Fruit fly (Drosophila melanogaster): ENCODE measurements around the gene Mst36Fa.

Mst36Fa gene

dm6 chr2L:18705617-18706046 lies 28.8 kb upstream of the Mst36Fa start, which contains the start of gene Jwa (continued):
- peak; percentile 67 for TF ChIP-seq tup (GFP tag; optimal IDR thresholded peaks at IDR 0.05)
- peak; percentile 12 for TF ChIP-seq gfzf (GFP tag; optimal IDR thresholded peaks at IDR 0.05)
- TF ChIP-seq run (tag; optimal IDR thresholded peaks at IDR 0.05), result peak; percentile 31
- TF ChIP-seq Max (GFP tag; optimal IDR thresholded peaks at IDR 0.05), result peak; percentile 81
- peak; percentile 79 for TF ChIP-seq Fer1 (GFP tag; optimal IDR thresholded peaks at IDR 0.05)
- TF ChIP-seq chif (GFP tag; optimal IDR thresholded peaks at IDR 0.05), result peak; percentile 94
- TF ChIP-seq CG10462 (GFP tag; optimal IDR thresholded peaks at IDR 0.05), result peak; percentile 77
- peak; percentile 90 for TF ChIP-seq CG17385 (GFP tag; optimal IDR thresholded peaks at IDR 0.05)
- TF ChIP-seq jing (GFP tag; optimal IDR thresholded peaks at IDR 0.05), result peak; percentile 68
- TF ChIP-seq CkIIα-i1 (GFP tag; IDR thresholded peaks at IDR 0.05), result no peak
- peak; percentile 90 for TF ChIP-seq CG6689 (GFP tag; IDR thresholded peaks at IDR 0.05)
- peak; percentile 90 for TF ChIP-seq CG11695 (GFP tag; IDR thresholded peaks at IDR 0.05)
- peak; percentile 79 for TF ChIP-seq CG18476 (GFP tag; optimal IDR thresholded peaks at IDR 0.05)
- peak; percentile 96 for TF ChIP-seq sisA (GFP tag; IDR thresholded peaks at IDR 0.05)
- peak; percentile 92 for TF ChIP-seq cas (GFP tag; IDR thresholded peaks at IDR 0.05)
- peak; percentile 97 for TF ChIP-seq unpg (GFP tag; optimal IDR thresholded peaks at IDR 0.05)
- peak; percentile 56 for TF ChIP-seq Deaf1 (tag; optimal IDR thresholded peaks at IDR 0.05)
- TF ChIP-seq CG14441 (GFP tag; IDR thresholded peaks at IDR 0.05), result peak; percentile 88
- peak; percentile 100 for TF ChIP-seq CG34224 (GFP tag; IDR thresholded peaks at IDR 0.05; ENCODE audit: partially characterized antibody)
- peak; percentile 72 for TF ChIP-seq Adf1 (GFP tag; IDR thresholded peaks at IDR 0.05)
- TF ChIP-seq CG6175 (GFP tag; IDR thresholded peaks at IDR 0.05), result peak; percentile 70; the same call in 2 of the 3 replicates
- peak; percentile 74 for TF ChIP-seq Nf-YC (tag; optimal IDR thresholded peaks at IDR 0.05)
- peak; percentile 38 for TF ChIP-seq mirr (GFP tag; optimal IDR thresholded peaks at IDR 0.05)
- TF ChIP-seq Blimp-1 (GFP tag; optimal IDR thresholded peaks at IDR 0.05), result peak; percentile 71
- TF ChIP-seq zen2 (GFP tag; IDR thresholded peaks at IDR 0.05; ENCODE audit: partially characterized antibody), result peak; percentile 98; the same call in 2 of the 3 replicates
- TF ChIP-seq CG4282 (GFP tag; optimal IDR thresholded peaks at IDR 0.05), result peak; percentile 82
- TF ChIP-seq Neu2 (GFP tag; optimal IDR thresholded peaks at IDR 0.05; ENCODE audit: borderline replicate concordance), result peak; percentile 61
- peak; percentile 80 for TF ChIP-seq Lhr (GFP tag; optimal IDR thresholded peaks at IDR 0.05)
- peak; percentile 96 for TF ChIP-seq pum (GFP tag; optimal IDR thresholded peaks at IDR 0.05)
- peak; percentile 81 for TF ChIP-seq Oaz (GFP tag; IDR thresholded peaks at IDR 0.05)
- TF ChIP-seq CG18619 (GFP tag; optimal IDR thresholded peaks at IDR 0.05), result peak; percentile 79
- peak; percentile 94 for TF ChIP-seq chinmo (GFP tag; IDR thresholded peaks at IDR 0.05; ENCODE audit: partially characterized antibody)
- TF ChIP-seq slbo (GFP tag; IDR thresholded peaks at IDR 0.05), result peak; percentile 98
- peak; percentile 89 for TF ChIP-seq peb (GFP tag; IDR thresholded peaks at IDR 0.05)
- peak; percentile 97 for TF ChIP-seq lilli (GFP tag; optimal IDR thresholded peaks at IDR 0.05)
- peak; percentile 91 for TF ChIP-seq shn (GFP tag; optimal IDR thresholded peaks at IDR 0.05)
- TF ChIP-seq CG5180 (GFP tag; optimal IDR thresholded peaks at IDR 0.05), result peak; percentile 43
- peak; percentile 94 for TF ChIP-seq esg (GFP tag; conservative IDR thresholded peaks at IDR 0.05)
- peak; percentile 98 for TF ChIP-seq az2 (GFP tag; optimal IDR thresholded peaks at IDR 0.05)
- TF ChIP-seq CG3407 (GFP tag; optimal IDR thresholded peaks at IDR 0.05), result peak; percentile 89
- peak; percentile 61 for TF ChIP-seq her (GFP tag; optimal IDR thresholded peaks at IDR 0.05)
- TF ChIP-seq CG14965 (GFP tag; optimal IDR thresholded peaks at IDR 0.05; ENCODE audit: borderline replicate concordance), result no peak
- TF ChIP-seq sc (optimal IDR thresholded peaks at IDR 0.05), result no peak
- TF ChIP-seq sc (GFP tag; optimal IDR thresholded peaks at IDR 0.05), result peak; percentile 86
- peak; percentile 91 for TF ChIP-seq Bdp1 (GFP tag; optimal IDR thresholded peaks at IDR 0.05)
- TF ChIP-seq CG17912 (GFP tag; optimal IDR thresholded peaks at IDR 0.05), result peak; percentile 46
- TF ChIP-seq NK7.1 (GFP tag; optimal IDR thresholded peaks at IDR 0.05), result peak; percentile 82
- TF ChIP-seq CG15269 (tag; optimal IDR thresholded peaks at IDR 0.05), result peak; percentile 81
- peak; percentile 97 for TF ChIP-seq Sox102F (GFP tag; optimal IDR thresholded peaks at IDR 0.05)
- TF ChIP-seq dan (GFP tag; IDR thresholded peaks at IDR 0.05), result peak; percentile 74

Data from whole organism, embryonic.